Fruit fly (Drosophila melanogaster): Measurements from ENCODE around the gene Hers.

Hers gene

dm6 chrX:19850503-19851094 is 15.3 kb upstream of the Hers start (continued):
- TF ChIP-seq CG7556 (GFP tag; optimal IDR thresholded peaks at IDR 0.05) (peak; percentile 88), CG7786 (GFP tag; optimal IDR thresholded peaks at IDR 0.05) (peak; percentile 91), CG4854 (GFP tag; optimal IDR thresholded peaks at IDR 0.05) (peak; percentile 75), CG6765 (GFP tag; optimal IDR thresholded peaks at IDR 0.05) (peak; percentile 10), ase (GFP tag; IDR thresholded peaks at IDR 0.05) (peak; percentile 84), Nf-YA (GFP tag; IDR thresholded peaks at IDR 0.05) (peak; percentile 71), CG10431 (GFP tag; optimal IDR thresholded peaks at IDR 0.05) (peak; percentile 84), maf-S (GFP tag; optimal IDR thresholded peaks at IDR 0.05) (peak; percentile 81), psq (GFP tag; optimal IDR thresholded peaks at IDR 0.05) (peak; percentile 62), usp (GFP tag; optimal IDR thresholded peaks at IDR 0.05) (no peak), PHDP (tag; optimal IDR thresholded peaks at IDR 0.05) (peak; percentile 88), CG12659 (GFP tag; optimal IDR thresholded peaks at IDR 0.05) (peak; percentile 85), chinmo (GFP tag; IDR thresholded peaks at IDR 0.05; ENCODE audit: partially characterized antibody) (no peak), hb (GFP tag; IDR thresholded peaks at IDR 0.05; ENCODE audit: partially characterized antibody) (no peak), Rx (GFP tag; IDR thresholded peaks at IDR 0.05) (peak; percentile 84), CG17568 (GFP tag; optimal IDR thresholded peaks at IDR 0.05) (no peak), dysf (GFP tag; IDR thresholded peaks at IDR 0.05) (peak; percentile 85), fd96Cb (tag; optimal IDR thresholded peaks at IDR 0.05) (peak; percentile 96), CG32532 (GFP tag; IDR thresholded peaks at IDR 0.05) (peak; percentile 78), Camta (GFP tag; optimal IDR thresholded peaks at IDR 0.05) (peak; percentile 91), az2 (GFP tag; optimal IDR thresholded peaks at IDR 0.05) (peak; percentile 96), otp (GFP tag; IDR thresholded peaks at IDR 0.05) (peak; percentile 93), CG7987 (GFP tag; optimal IDR thresholded peaks at IDR 0.05) (peak; percentile 43), insv (GFP tag; optimal IDR thresholded peaks at IDR 0.05) (no peak), jumu (GFP tag; optimal IDR thresholded peaks at IDR 0.05) (peak; percentile 90), CG12071 (GFP tag; optimal IDR thresholded peaks at IDR 0.05) (peak; percentile 82), Atf6 (GFP tag; IDR thresholded peaks at IDR 0.05) (peak; percentile 68), dpn (GFP tag; optimal IDR thresholded peaks at IDR 0.05) (peak; percentile 89 to 91), CG14667 (GFP tag; IDR thresholded peaks at IDR 0.05) (peak; percentile 83), CG6272 (GFP tag; IDR thresholded peaks at IDR 0.05) (peak; percentile 47; the same call in 1 of the 2 replicates), bcd (GFP tag; optimal IDR thresholded peaks at IDR 0.05) (peak; percentile 87), vvl (GFP tag; IDR thresholded peaks at IDR 0.05) (peak; percentile 95), twi (tag; optimal IDR thresholded peaks at IDR 0.05) (peak; percentile 45), nmo (GFP tag; optimal IDR thresholded peaks at IDR 0.05) (peak; percentile 95), amos (GFP tag; IDR thresholded peaks at IDR 0.05; ENCODE audit: partially characterized antibody) (no peak), E2f1 (GFP tag; IDR thresholded peaks at IDR 0.05) (peak; percentile 88), esg (GFP tag; conservative IDR thresholded peaks at IDR 0.05) (peak; percentile 83), pnt (GFP tag; optimal IDR thresholded peaks at IDR 0.05) (peak; percentile 93), Med (GFP tag) (peak; percentile 97), CG16813 (GFP tag; IDR thresholded peaks at IDR 0.05; ENCODE audit: partially characterized antibody) (no peak), CG12104 (GFP tag; optimal IDR thresholded peaks at IDR 0.05) (peak; percentile 73), Ssrp (tag; optimal IDR thresholded peaks at IDR 0.05) (peak; percentile 95), Gsc (GFP tag; IDR thresholded peaks at IDR 0.05) (peak; percentile 81), E2f2 (GFP tag; IDR thresholded peaks at IDR 0.05) (peak; percentile 60; the same call in 1 of the 2 replicates), CG8281 (tag; optimal IDR thresholded peaks at IDR 0.05) (peak; percentile 70), CG14014 (GFP tag; IDR thresholded peaks at IDR 0.05) (peak; percentile 82), CG31224 (GFP tag; IDR thresholded peaks at IDR 0.05) (peak; percentile 64), prd (optimal IDR thresholded peaks at IDR 0.05) (no peak), prd (GFP tag; IDR thresholded peaks at IDR 0.05) (peak; percentile 93), h (optimal IDR thresholded peaks at IDR 0.05) (no peak), slbo (GFP tag; IDR thresholded peaks at IDR 0.05) (peak; percentile 76)
